Fruit fly (Drosophila melanogaster): Measurements from ENCODE around the gene CG15387.

CG15387 gene

DNA sequence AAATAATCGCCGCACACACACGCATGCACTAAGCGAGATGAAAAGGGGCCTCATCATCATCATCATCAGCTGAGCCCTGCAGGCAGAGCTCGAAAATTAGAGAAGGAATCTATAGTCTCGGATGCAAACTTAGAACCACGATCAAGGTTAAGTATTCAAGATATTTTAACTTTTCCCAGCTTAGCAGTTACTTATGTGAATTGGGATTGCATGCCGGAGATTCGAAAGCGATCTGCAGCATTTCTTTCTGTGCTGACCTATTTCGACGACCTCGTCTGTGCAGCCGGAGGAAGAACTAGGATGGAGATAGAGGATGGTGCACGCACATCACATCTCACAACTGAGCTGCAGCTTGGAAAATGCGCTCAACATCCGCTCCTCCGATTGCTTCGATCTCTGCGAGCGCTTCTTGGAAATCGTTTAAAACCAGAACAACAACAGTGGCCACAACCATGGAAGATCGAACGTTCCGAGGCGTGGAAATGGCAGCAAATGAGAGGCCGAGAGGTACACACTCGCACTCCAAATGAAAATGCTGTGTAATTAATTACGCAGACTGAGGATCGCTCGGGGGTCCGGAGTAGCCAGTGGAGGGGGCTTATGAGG is 43.3 kb downstream of the CG15387 start (continued):
- TF ChIP-seq CG6689 (GFP tag; IDR thresholded peaks at IDR 0.05) (peak; percentile 79), dm (GFP tag; optimal IDR thresholded peaks at IDR 0.05) (peak; percentile 19), CG9876 (GFP tag; optimal IDR thresholded peaks at IDR 0.05) (peak; percentile 53), HLH54F (GFP tag; optimal IDR thresholded peaks at IDR 0.05) (peak; percentile 29), hb (GFP tag; IDR thresholded peaks at IDR 0.05; ENCODE audit: partially characterized antibody) (no peak), lmd (GFP tag; IDR thresholded peaks at IDR 0.05) (no peak), CG7745 (tag; optimal IDR thresholded peaks at IDR 0.05) (peak; percentile 59), bsh (GFP tag; optimal IDR thresholded peaks at IDR 0.05) (peak; percentile 68 to 90), HmgD (GFP tag; optimal IDR thresholded peaks at IDR 0.05) (peak; percentile 27), da (GFP tag; optimal IDR thresholded peaks at IDR 0.05) (no peak), wek (GFP tag; optimal IDR thresholded peaks at IDR 0.05) (no peak), Meics (GFP tag; optimal IDR thresholded peaks at IDR 0.05) (no peak), CG17385 (GFP tag; optimal IDR thresholded peaks at IDR 0.05) (no peak), crp (GFP tag; optimal IDR thresholded peaks at IDR 0.05) (peak in 1 of 2 experiments; percentile 18), Optix (GFP tag; IDR thresholded peaks at IDR 0.05) (peak; percentile 72; the same call in 2 of the 3 replicates), tap (tag; optimal IDR thresholded peaks at IDR 0.05) (no peak), CG16863 (GFP tag; optimal IDR thresholded peaks at IDR 0.05) (peak; percentile 59), gsb-n (tag; optimal IDR thresholded peaks at IDR 0.05) (peak; percentile 78), CG8765 (GFP tag; IDR thresholded peaks at IDR 0.05) (peak; percentile 91), vfl (GFP tag; optimal IDR thresholded peaks at IDR 0.05) (no peak), CG1647 (GFP tag; optimal IDR thresholded peaks at IDR 0.05) (peak; percentile 27), CG1024 (GFP tag; IDR thresholded peaks at IDR 0.05) (peak; percentile 58), Hr51 (GFP tag; optimal IDR thresholded peaks at IDR 0.05) (peak in 1 of 2 experiments; percentile 56), Lhr (GFP tag; optimal IDR thresholded peaks at IDR 0.05) (peak; percentile 35), CG11247 (GFP tag; IDR thresholded peaks at IDR 0.05) (no peak), D (optimal IDR thresholded peaks at IDR 0.05) (no peak), D (GFP tag; optimal IDR thresholded peaks at IDR 0.05) (peak; percentile 67), slou (GFP tag; optimal IDR thresholded peaks at IDR 0.05) (no peak), tna (GFP tag; IDR thresholded peaks at IDR 0.05; ENCODE audit: partially characterized antibody) (no peak), Doc3 (GFP tag; IDR thresholded peaks at IDR 0.05; ENCODE audit: partially characterized antibody) (no peak), CG11560 (tag; IDR thresholded peaks at IDR 0.05) (no peak), CG5953 (GFP tag; IDR thresholded peaks at IDR 0.05) (no peak), Eip74EF (GFP tag; optimal IDR thresholded peaks at IDR 0.05) (no peak), jigr1 (GFP tag; IDR thresholded peaks at IDR 0.05) (no peak), PHDP (tag; optimal IDR thresholded peaks at IDR 0.05) (no peak), corto (GFP tag; optimal IDR thresholded peaks at IDR 0.05) (no peak), CG12942 (GFP tag; optimal IDR thresholded peaks at IDR 0.05) (no peak), repo (GFP tag; optimal IDR thresholded peaks at IDR 0.05) (peak; percentile 50), CG5245 (GFP tag; optimal IDR thresholded peaks at IDR 0.05) (peak; percentile 52), CG18476 (GFP tag; optimal IDR thresholded peaks at IDR 0.05) (peak; percentile 12), CG10147 (GFP tag; optimal IDR thresholded peaks at IDR 0.05) (no peak), GATAe (GFP tag; conservative IDR thresholded peaks at IDR 0.05) (no peak), chinmo (GFP tag; IDR thresholded peaks at IDR 0.05; ENCODE audit: partially characterized antibody) (no peak), Hr39 (optimal IDR thresholded peaks at IDR 0.05) (no peak), ttk (GFP tag; IDR thresholded peaks at IDR 0.05) (no peak), Rx (GFP tag; IDR thresholded peaks at IDR 0.05) (peak; percentile 52; the same call in 1 of the 2 replicates), eve (GFP tag; optimal IDR thresholded peaks at IDR 0.05) (peak in 1 of 2 experiments; percentile 59), Usf (GFP tag; optimal IDR thresholded peaks at IDR 0.05) (peak; percentile 81), CG18011 (GFP tag; optimal IDR thresholded peaks at IDR 0.05) (no peak), Jarid2 (GFP tag; optimal IDR thresholded peaks at IDR 0.05) (no peak)

All from whole organism, embryonic.